Worm (Caenorhabditis elegans) whole organism, L2 larva: ENCODE results near the gene F58B4.3.

Experiments used
- C34F6.9 ChIP-seq: fragments of 150-350 bp; optimal IDR thresholded peaks from 2 replicates; lab custom pipeline; 2014; ENCODE audit warnings: missing biosample characterization, missing genetic modification characterization
- R02D3.7 ChIP-seq: fragments of 150-350 bp; optimal IDR thresholded peaks from 2 replicates; lab custom pipeline; 2014; ENCODE audit warnings: missing biosample characterization, missing genetic modification characterization
- Y55F3AM.14 ChIP-seq: fragments of 200-800 bp; sonication (Bioruptor generic); optimal IDR thresholded peaks from 2 replicates; lab custom pipeline; 2018; ENCODE audit warnings: mild to moderate bottlenecking, missing genetic modification characterization, missing compliant biosample characterization
- alr-1 ChIP-seq: fragments of 150-350 bp; optimal IDR thresholded peaks from 2 replicates; lab custom pipeline; 2014; ENCODE audit warnings: missing biosample characterization, missing genetic modification characterization
- aly-2 ChIP-seq: fragments of 150-350 bp; optimal IDR thresholded peaks from 2 replicates; lab custom pipeline; 2014; ENCODE audit warnings: missing biosample characterization, missing genetic modification characterization
- ama-1 ChIP-seq: fragments of 150-350 bp; optimal IDR thresholded peaks from 2 replicates; lab custom pipeline; 2018; ENCODE audit warnings: inconsistent platforms
- blmp-1 ChIP-seq: sonication (generic microtip); optimal IDR thresholded peaks from 2 replicates; lab custom pipeline; 2017; ENCODE audit warnings: missing genetic modification characterization, mild to moderate bottlenecking, missing compliant biosample characterization, antibody characterized with exemption, moderate library complexity; ENCODE audit not compliant: insufficient read depth
- ceh-16 ChIP-seq: fragments of 150-350 bp; optimal IDR thresholded peaks from 2 replicates; lab custom pipeline; 2014; ENCODE audit warnings: missing biosample characterization, missing genetic modification characterization
- ceh-82 ChIP-seq: fragments of 150-350 bp; optimal IDR thresholded peaks from 2 replicates; lab custom pipeline; 2014; ENCODE audit warnings: missing biosample characterization, missing genetic modification characterization
- crh-2 ChIP-seq: sonication (generic microtip); optimal IDR thresholded peaks from 2 replicates; lab custom pipeline; 2017; ENCODE audit warnings: missing biosample characterization, missing genetic modification characterization
- dmd-4 ChIP-seq: sonication (generic microtip); optimal IDR thresholded peaks from 2 replicates; lab custom pipeline; 2017; ENCODE audit warnings: missing biosample characterization, missing genetic modification characterization
- egl-27 ChIP-seq: sonication (generic microtip); optimal IDR thresholded peaks from 3 replicates; lab custom pipeline; 2017; ENCODE audit warnings: missing biosample characterization, missing genetic modification reagents, missing genetic modification characterization
- elt-1 ChIP-seq: fragments of 150-350 bp; optimal IDR thresholded peaks from 2 replicates; lab custom pipeline; 2014; ENCODE audit warnings: missing biosample characterization, missing genetic modification characterization
- elt-3 ChIP-seq: sonication (generic microtip); optimal IDR thresholded peaks from 2 replicates; lab custom pipeline; 2017; ENCODE audit warnings: missing biosample characterization, missing genetic modification characterization
- fos-1 ChIP-seq: fragments of 150-350 bp; optimal IDR thresholded peaks from 2 replicates; lab custom pipeline; 2014; ENCODE audit warnings: missing biosample characterization, missing genetic modification characterization
- gmeb-1 ChIP-seq: fragments of 150-350 bp; optimal IDR thresholded peaks from 2 replicates; lab custom pipeline; 2014; ENCODE audit warnings: missing biosample characterization, missing genetic modification characterization
- lin-11 ChIP-seq: fragments of 150-350 bp; sonication (generic microtip); optimal IDR thresholded peaks from 2 replicates; lab custom pipeline; 2014; ENCODE audit warnings: missing biosample characterization, missing genetic modification characterization, inconsistent platforms, mixed read lengths
- lin-13 ChIP-seq: fragments of 150-350 bp; optimal IDR thresholded peaks from 2 replicates; lab custom pipeline; 2014; ENCODE audit warnings: missing biosample characterization, missing genetic modification reagents, missing genetic modification characterization
- lin-39 ChIP-seq: fragments of 150-350 bp; optimal IDR thresholded peaks from 2 replicates; lab custom pipeline; 2014; ENCODE audit warnings: missing biosample characterization, missing genetic modification reagents, missing genetic modification characterization
- lsy-2 ChIP-seq, 2 experiments: fragments of 150-350 bp in 1 of 2; sonication (generic microtip) in 1 of 2; optimal IDR thresholded peaks; 2 replicates each; lab custom pipeline; 2014 to 2017; ENCODE audit warnings: missing biosample characterization in 2 of 2, missing genetic modification characterization in 2 of 2
- mab-5 ChIP-seq: fragments of 150-350 bp; optimal IDR thresholded peaks from 2 replicates; lab custom pipeline; 2014; ENCODE audit warnings: missing biosample characterization, missing genetic modification characterization
- mbf-1 ChIP-seq: sonication (generic microtip); optimal IDR thresholded peaks from 2 replicates; lab custom pipeline; 2017; ENCODE audit warnings: missing biosample characterization, missing genetic modification characterization
- mdl-1 ChIP-seq, 2 experiments: fragments of 150-350 bp in 1 of 2; sonication (generic microtip) in 1 of 2; optimal IDR thresholded peaks; 2 replicates each; lab custom pipeline; 2017; ENCODE audit warnings: missing biosample characterization in 2 of 2, missing genetic modification characterization in 2 of 2
- nhr-10 ChIP-seq: sonication (generic microtip); optimal IDR thresholded peaks from 2 replicates; lab custom pipeline; 2017; ENCODE audit warnings: missing biosample characterization, missing genetic modification characterization
- nhr-11 ChIP-seq: fragments of 150-350 bp; optimal IDR thresholded peaks from 2 replicates; lab custom pipeline; 2014; ENCODE audit warnings: missing biosample characterization, missing genetic modification characterization
- nhr-12 ChIP-seq: fragments of 150-350 bp; optimal IDR thresholded peaks from 2 replicates; lab custom pipeline; 2014; ENCODE audit warnings: missing biosample characterization, missing genetic modification characterization
- nhr-129 ChIP-seq: fragments of 150-350 bp; optimal IDR thresholded peaks from 2 replicates; lab custom pipeline; 2014; ENCODE audit warnings: missing biosample characterization, missing genetic modification characterization
- nhr-23 ChIP-seq: fragments of 150-350 bp; optimal IDR thresholded peaks from 2 replicates; lab custom pipeline; 2014; ENCODE audit warnings: missing biosample characterization, missing genetic modification reagents, missing genetic modification characterization
- nhr-25 ChIP-seq: fragments of 150-350 bp; sonication (generic microtip); optimal IDR thresholded peaks from 3 replicates; lab custom pipeline; 2014; ENCODE audit warnings: missing biosample characterization, missing genetic modification characterization
- nhr-6 ChIP-seq: fragments of 150-350 bp; optimal IDR thresholded peaks from 2 replicates; lab custom pipeline; 2014; ENCODE audit warnings: missing biosample characterization, missing genetic modification characterization
- nhr-77 ChIP-seq: fragments of 150-350 bp; optimal IDR thresholded peaks from 2 replicates; lab custom pipeline; 2014; ENCODE audit warnings: missing biosample characterization, missing genetic modification characterization
- peb-1 ChIP-seq: fragments of 150-350 bp; optimal IDR thresholded peaks from 2 replicates; lab custom pipeline; 2014; ENCODE audit warnings: missing biosample characterization, missing genetic modification characterization
- sem-4 ChIP-seq: fragments of 150-350 bp; optimal IDR thresholded peaks from 2 replicates; lab custom pipeline; 2014; ENCODE audit warnings: missing biosample characterization, missing genetic modification reagents, missing genetic modification characterization
- skn-1 ChIP-seq: sonication (generic microtip); optimal IDR thresholded peaks from 2 replicates; lab custom pipeline; 2017; ENCODE audit warnings: missing biosample characterization, missing genetic modification characterization
- sma-3 ChIP-seq: sonication (generic microtip); optimal IDR thresholded peaks from 2 replicates; lab custom pipeline; 2016; ENCODE audit warnings: missing genetic modification reagents, missing genetic modification characterization, missing compliant biosample characterization
- sma-9 ChIP-seq, 2 experiments: fragments of 150-350 bp in 1 of 2; sonication (generic microtip) in 1 of 2; optimal IDR thresholded peaks; 2 replicates each; lab custom pipeline; 2014 to 2016; ENCODE audit warnings: missing genetic modification characterization in 2 of 2, mild to moderate bottlenecking in 1 of 2, missing biosample characterization in 1 of 2, missing compliant biosample characterization in 1 of 2, missing genetic modification reagents in 1 of 2, moderate library complexity in 1 of 2
- snpc-4 ChIP-seq: fragments of 150-350 bp; optimal IDR thresholded peaks from 2 replicates; lab custom pipeline; 2014; ENCODE audit warnings: missing biosample characterization, missing genetic modification characterization
- unc-39 ChIP-seq: fragments of 150-350 bp; optimal IDR thresholded peaks from 2 replicates; lab custom pipeline; 2014; ENCODE audit warnings: missing biosample characterization, missing genetic modification characterization
- unc-55 ChIP-seq: fragments of 150-350 bp; sonication (generic microtip); optimal IDR thresholded peaks from 3 replicates; lab custom pipeline; 2014; ENCODE audit warnings: missing biosample characterization, missing genetic modification reagents, missing genetic modification characterization
- unc-62 ChIP-seq: fragments of 150-350 bp; optimal IDR thresholded peaks from 2 replicates; lab custom pipeline; 2014; ENCODE audit warnings: missing biosample characterization, missing genetic modification reagents, missing genetic modification characterization
- ztf-1 ChIP-seq: fragments of 200-800 bp; sonication (Bioruptor generic); conservative IDR thresholded peaks from 2 replicates; pipeline ENCODE4 v1.3.6; 2022; ENCODE audit warnings: missing genetic modification characterization, missing compliant biosample characterization
- ztf-11 ChIP-seq: sonication (generic microtip); optimal IDR thresholded peaks from 2 replicates; lab custom pipeline; 2017; ENCODE audit warnings: missing biosample characterization, missing genetic modification characterization
- ztf-4 ChIP-seq: fragments of 150-350 bp; optimal IDR thresholded peaks from 2 replicates; lab custom pipeline; 2014; ENCODE audit warnings: missing biosample characterization, missing genetic modification characterization

Gene F58B4.3

ce11 chrV:10953471-10954155, 24.0 kb downstream of the F58B4.3 start:
- no peak for TF ChIP-seq ztf-1 (GFP tag; lab: Robert Waterston, UW)
- TF ChIP-seq crh-2 (tag; lab: Kevin White, UChicago): no peak
- TF ChIP-seq lin-39 (tag; lab: Kevin White, UChicago): no peak
- TF ChIP-seq blmp-1 (tag; lab: Kevin White, UChicago): peak; percentile 9
- TF ChIP-seq sma-3 (GFP tag; lab: Kevin White, UChicago): no peak
- no peak for TF ChIP-seq ceh-16 (tag; lab: Kevin White, UChicago)
- peak; percentile 29 for TF ChIP-seq nhr-25 (tag; lab: Kevin White, UChicago)
- TF ChIP-seq R02D3.7 (tag; lab: Kevin White, UChicago): no peak
- no peak for TF ChIP-seq nhr-11 (tag; lab: Kevin White, UChicago)
- TF ChIP-seq unc-39 (tag; lab: Kevin White, UChicago): no peak
- no peak for TF ChIP-seq lin-11
- no peak for TF ChIP-seq mab-5
- peak; percentile 60 for TF ChIP-seq ztf-4 (tag; lab: Kevin White, UChicago)
- peak; percentile 20 for TF ChIP-seq sma-9 (GFP tag; optimal IDR thresholded peaks at IDR 0.05; lab: Kevin White, UChicago)
- no peak for TF ChIP-seq sma-9 (tag; optimal IDR thresholded peaks at IDR 0.05; lab: Kevin White, UChicago)
- peak in 1 of 2 experiments; percentile 40 for TF ChIP-seq lsy-2 (tag; optimal IDR thresholded peaks at IDR 0.05; lab: Kevin White, UChicago)
- TF ChIP-seq lin-13 (GFP tag; lab: Kevin White, UChicago): peak; percentile 25
- TF ChIP-seq gmeb-1: no peak
- TF ChIP-seq peb-1: no peak
- TF ChIP-seq nhr-23: no peak
- no peak for TF ChIP-seq alr-1 (tag; lab: Kevin White, UChicago)
- TF ChIP-seq mdl-1 (tag; optimal IDR thresholded peaks at IDR 0.05; lab: Kevin White, UChicago): no peak
- TF ChIP-seq aly-2: no peak
- TF ChIP-seq nhr-12: no peak
- no peak for TF ChIP-seq mbf-1 (tag; lab: Kevin White, UChicago)
- TF ChIP-seq dmd-4 (tag; lab: Kevin White, UChicago): no peak
- peak; percentile 74 for TF ChIP-seq ama-1
- no peak for TF ChIP-seq nhr-10 (tag; lab: Kevin White, UChicago)
- TF ChIP-seq unc-62: no peak
- no peak for TF ChIP-seq elt-3 (tag; lab: Kevin White, UChicago)
- no peak for TF ChIP-seq fos-1 (tag; lab: Kevin White, UChicago)
- TF ChIP-seq C34F6.9 (tag; lab: Kevin White, UChicago): no peak
- TF ChIP-seq ceh-82 (tag; lab: Kevin White, UChicago): no peak
- TF ChIP-seq elt-1 (tag; lab: Kevin White, UChicago): no peak
- peak; percentile 32 for TF ChIP-seq nhr-6 (tag; lab: Kevin White, UChicago)
- TF ChIP-seq Y55F3AM.14 (GFP tag; lab: Kevin White, UChicago): peak; percentile 21
- no peak for TF ChIP-seq nhr-77 (tag; lab: Kevin White, UChicago)
- no peak for TF ChIP-seq unc-55 (GFP tag; lab: Kevin White, UChicago)
- TF ChIP-seq egl-27 (tag; lab: Kevin White, UChicago): no peak
- no peak for TF ChIP-seq skn-1 (tag; lab: Kevin White, UChicago)

ce11 chrV:10954334-10954733, 24.7 kb downstream of the F58B4.3 start, which contains the start of gene clec-221:
TSS of gene clec-221 (minus strand) at chrV:10954434.
- TF ChIP-seq ama-1 (no peak), skn-1 (tag; lab: Kevin White, UChicago) (no peak), ztf-11 (tag; lab: Kevin White, UChicago) (no peak), sem-4 (tag; lab: Kevin White, UChicago) (no peak), aly-2 (no peak), sma-9 (GFP tag; optimal IDR thresholded peaks at IDR 0.05; lab: Kevin White, UChicago) (no peak), sma-9 (tag; optimal IDR thresholded peaks at IDR 0.05; lab: Kevin White, UChicago) (no peak), fos-1 (tag; lab: Kevin White, UChicago) (no peak), crh-2 (tag; lab: Kevin White, UChicago) (no peak), nhr-129 (tag; lab: Kevin White, UChicago) (no peak), egl-27 (tag; lab: Kevin White, UChicago) (no peak), sma-3 (GFP tag; lab: Kevin White, UChicago) (no peak), ceh-16 (tag; lab: Kevin White, UChicago) (no peak), nhr-11 (tag; lab: Kevin White, UChicago) (no peak), snpc-4 (tag; lab: Kevin White, UChicago) (no peak), R02D3.7 (tag; lab: Kevin White, UChicago) (no peak), mdl-1 (tag; optimal IDR thresholded peaks at IDR 0.05; lab: Kevin White, UChicago) (no peak), blmp-1 (tag; lab: Kevin White, UChicago) (no peak)
- TF ChIP-seq, all 48 proteins: peak for 0
